Worm (Caenorhabditis elegans) whole organism, young adult: Measurements from ENCODE around the gene Y57A10A.31.

Experiments used
- ama-1 ChIP-seq, 3 experiments: fragments of 150-350 bp in 1 of 3; sonication (generic microtip) in 2 of 3; optimal IDR thresholded peaks; 2 replicates each; lab custom pipeline; 2014 to 2018; ENCODE audit warnings: missing biosample characterization in 2 of 3, missing genetic modification characterization in 2 of 3, missing genetic modification reagents in 2 of 3
- mes-4 ChIP-seq: sonication (generic microtip); optimal IDR thresholded peaks from 2 replicates; lab custom pipeline; 2016; ENCODE audit warnings: missing genotype, missing genetic modification characterization, missing compliant biosample characterization
- sea-2 ChIP-seq: fragments of 200-800 bp; sonication (Bioruptor generic); IDR thresholded peaks from 2 replicates; pipeline ENCODE4 v1.3.6; 2022; ENCODE audit warnings: missing genetic modification characterization, missing compliant biosample characterization
- tbp1 ChIP-seq: fragments of 200-800 bp; sonication (Bioruptor generic); optimal IDR thresholded peaks from 2 replicates; lab custom pipeline; 2018; ENCODE audit warnings: mild to moderate bottlenecking, missing genetic modification characterization, missing compliant biosample characterization

ce11 chrII:12264847-12265246 lies 24.3 kb upstream of the Y57A10A.31 start:
- TF ChIP-seq tbp1 (GFP tag; lab: Kevin White, UChicago) (no peak), sea-2 (GFP tag; lab: Robert Waterston, UW) (no peak), ama-1 (optimal IDR thresholded peaks at IDR 0.05; lab: Kevin White, UChicago) (no peak), ama-1 (GFP tag; optimal IDR thresholded peaks at IDR 0.05; lab: Kevin White, UChicago) (no peak), mes-4 (tag; lab: Kevin White, UChicago) (no peak)
